Worm (Caenorhabditis elegans) whole organism, L1 larva: ENCODE data around the gene F35A5.2.

Experiments
- C16A3.4 ChIP-seq: fragments of 150-350 bp; optimal IDR thresholded peaks from 2 replicates; lab custom pipeline; 2014; ENCODE audit warnings: missing biosample characterization, missing genetic modification characterization
- aha-1 ChIP-seq: fragments of 150-350 bp; optimal IDR thresholded peaks from 2 replicates; lab custom pipeline; 2014; ENCODE audit warnings: missing biosample characterization, missing genetic modification characterization
- ama-1 ChIP-seq: fragments of 150-350 bp; optimal IDR thresholded peaks from 2 replicates; lab custom pipeline; 2014
- blmp-1 ChIP-seq: fragments of 150-350 bp; optimal IDR thresholded peaks from 2 replicates; lab custom pipeline; 2014; ENCODE audit warnings: missing biosample characterization, missing genetic modification characterization
- ceh-88 ChIP-seq: fragments of 200-800 bp; sonication (Bioruptor generic); IDR thresholded peaks from 2 replicates; pipeline ENCODE4 v1.3.6; 2022; ENCODE audit warnings: missing genetic modification characterization, missing compliant biosample characterization
- ces-1 ChIP-seq: fragments of 150-350 bp; optimal IDR thresholded peaks from 2 replicates; lab custom pipeline; 2014; ENCODE audit warnings: missing biosample characterization, missing genetic modification reagents, missing genetic modification characterization
- dsc-1 ChIP-seq: sonication (generic microtip); optimal IDR thresholded peaks from 2 replicates; lab custom pipeline; 2016; ENCODE audit warnings: mild to moderate bottlenecking, missing genetic modification characterization, missing compliant biosample characterization
- efl-1 ChIP-seq, 4 experiments: fragments of 150-350 bp; optimal IDR thresholded peaks in 3 of 4; peaks in 1 of 4; 1 replicate in 1 of 4; 2 replicates in 3 of 4; lab custom pipeline; 2014; ENCODE audit warnings: missing biosample characterization in 2 of 4, missing genetic modification characterization in 2 of 4, missing genetic modification reagents in 2 of 4
- efl-3 ChIP-seq: fragments of 200-800 bp; sonication (Bioruptor generic); optimal IDR thresholded peaks from 2 replicates; lab custom pipeline; 2018; ENCODE audit warnings: mild to moderate bottlenecking, missing genetic modification characterization, missing compliant biosample characterization
- elt-2 ChIP-seq: sonication (generic microtip); optimal IDR thresholded peaks from 2 replicates; lab custom pipeline; 2016; ENCODE audit warnings: missing genetic modification characterization, mild to moderate bottlenecking, inconsistent platforms, missing compliant biosample characterization, missing genetic modification reagents
- elt-3 ChIP-seq, 6 experiments: fragments of 150-350 bp in 1 of 6; sonication (generic microtip); optimal IDR thresholded peaks; 2 replicates each; lab custom pipeline; 2017 to 2018; ENCODE audit warnings: missing biosample characterization in 6 of 6, missing genetic modification characterization in 6 of 6, inconsistent platforms in 1 of 6
- ets-5 ChIP-seq: fragments of 200-800 bp; sonication (Bioruptor generic); IDR thresholded peaks from 2 replicates; pipeline ENCODE4 v1.3.6; 2022; ENCODE audit warnings: missing genetic modification characterization, missing compliant biosample characterization
- fkh-10 ChIP-seq: sonication (generic microtip); optimal IDR thresholded peaks from 2 replicates; lab custom pipeline; 2017; ENCODE audit warnings: missing biosample characterization, missing genetic modification reagents, missing genetic modification characterization
- fkh-8 ChIP-seq: sonication (generic microtip); optimal IDR thresholded peaks from 2 replicates; lab custom pipeline; 2016; ENCODE audit warnings: mild to moderate bottlenecking, missing genetic modification characterization, missing compliant biosample characterization
- grh-1 ChIP-seq: fragments of 200-800 bp; sonication (Bioruptor generic); IDR thresholded peaks from 2 replicates; pipeline ENCODE4 v1.3.6; 2022; ENCODE audit warnings: missing genetic modification reagents, missing genetic modification characterization, missing compliant biosample characterization
- hlh-17 ChIP-seq: fragments of 200-800 bp; sonication (Bioruptor generic); optimal IDR thresholded peaks from 2 replicates; lab custom pipeline; 2018; ENCODE audit warnings: missing genetic modification characterization, mild to moderate bottlenecking, missing compliant biosample characterization, moderate library complexity, borderline replicate concordance
- hpl-2 ChIP-seq: fragments of 150-350 bp; optimal IDR thresholded peaks from 2 replicates; lab custom pipeline; 2014; ENCODE audit warnings: missing biosample characterization, missing genetic modification reagents, missing genetic modification characterization
- irx-1 ChIP-seq: sonication (generic microtip); optimal IDR thresholded peaks from 2 replicates; lab custom pipeline; 2016; ENCODE audit warnings: missing genetic modification characterization, missing compliant biosample characterization
- lin-14 ChIP-seq: fragments of 200-800 bp; sonication (Bioruptor generic); optimal IDR thresholded peaks from 2 replicates; lab custom pipeline; 2018; ENCODE audit warnings: mild to moderate bottlenecking, missing genetic modification characterization, moderate library complexity, missing compliant biosample characterization
- lin-15B ChIP-seq: fragments of 150-350 bp; sonication (generic microtip); optimal IDR thresholded peaks from 3 replicates; lab custom pipeline; 2014; ENCODE audit warnings: missing biosample characterization, missing genetic modification characterization
- lin-35 ChIP-seq, 2 experiments: fragments of 150-350 bp; optimal IDR thresholded peaks; 2 replicates each; lab custom pipeline; 2014; ENCODE audit warnings: missing biosample characterization in 2 of 2, missing genetic modification characterization in 2 of 2, missing genetic modification reagents in 2 of 2
- lin-39 ChIP-seq: fragments of 150-350 bp; optimal IDR thresholded peaks from 2 replicates; lab custom pipeline; 2014; ENCODE audit warnings: missing biosample characterization, missing genetic modification reagents, missing genetic modification characterization
- lir-3 ChIP-seq: sonication (generic microtip); optimal IDR thresholded peaks from 2 replicates; lab custom pipeline; 2016; ENCODE audit warnings: mild to moderate bottlenecking, missing genetic modification characterization, moderate library complexity, missing compliant biosample characterization; ENCODE audit not compliant: poor library complexity
- lsy-2 ChIP-seq, 2 experiments: fragments of 150-350 bp; optimal IDR thresholded peaks; 2 replicates each; lab custom pipeline; 2014; ENCODE audit warnings: missing biosample characterization in 2 of 2, missing genetic modification characterization in 2 of 2
- mdl-1 ChIP-seq, 2 experiments: fragments of 150-350 bp; optimal IDR thresholded peaks; 2 replicates each; lab custom pipeline; 2014 to 2017; ENCODE audit warnings: missing biosample characterization in 2 of 2, missing genetic modification characterization in 2 of 2, inconsistent platforms in 1 of 2
- mep-1 ChIP-seq: fragments of 150-350 bp; optimal IDR thresholded peaks from 2 replicates; lab custom pipeline; 2014; ENCODE audit warnings: missing biosample characterization, missing genetic modification characterization
- nhr-12 ChIP-seq: sonication (generic microtip); optimal IDR thresholded peaks from 2 replicates; lab custom pipeline; 2017; ENCODE audit warnings: missing biosample characterization, missing genetic modification characterization
- nhr-19 ChIP-seq: fragments of 200-800 bp; sonication (Bioruptor generic); conservative IDR thresholded peaks from 2 replicates; pipeline ENCODE4 v1.3.6; 2022; ENCODE audit warnings: missing genetic modification characterization, missing compliant biosample characterization
- nhr-20 ChIP-seq: sonication (generic microtip); optimal IDR thresholded peaks from 2 replicates; lab custom pipeline; 2016; ENCODE audit warnings: mild to moderate bottlenecking, missing genetic modification characterization, missing compliant biosample characterization
- nhr-237 ChIP-seq: fragments of 150-350 bp; optimal IDR thresholded peaks from 2 replicates; lab custom pipeline; 2014; ENCODE audit warnings: missing biosample characterization, missing genetic modification characterization
- nhr-47 ChIP-seq: sonication (generic microtip); optimal IDR thresholded peaks from 2 replicates; lab custom pipeline; 2016; ENCODE audit warnings: mild to moderate bottlenecking, missing genetic modification characterization, moderate library complexity, missing compliant biosample characterization
- nhr-71 ChIP-seq: sonication (generic microtip); optimal IDR thresholded peaks from 2 replicates; lab custom pipeline; 2016; ENCODE audit warnings: mild to moderate bottlenecking, missing genetic modification characterization, moderate library complexity, missing compliant biosample characterization
- nhr-77 ChIP-seq: fragments of 150-350 bp; optimal IDR thresholded peaks from 2 replicates; lab custom pipeline; 2014; ENCODE audit warnings: missing biosample characterization, missing genetic modification characterization
- nhr-85 ChIP-seq: sonication (generic microtip); peaks from one replicate; lab custom pipeline; 2016; ENCODE audit warnings: missing genetic modification characterization, inconsistent platforms, missing compliant biosample characterization
- nhr-90 ChIP-seq: sonication (generic microtip); optimal IDR thresholded peaks from 2 replicates; lab custom pipeline; 2016; ENCODE audit warnings: mild to moderate bottlenecking, missing genetic modification characterization, missing compliant biosample characterization; ENCODE audit not compliant: poor library complexity
- pag-3 ChIP-seq: sonication (generic microtip); optimal IDR thresholded peaks from 2 replicates; lab custom pipeline; 2017; ENCODE audit warnings: missing genetic modification characterization, mild to moderate bottlenecking, missing compliant biosample characterization, antibody characterized with exemption, borderline replicate concordance; ENCODE audit not compliant: insufficient read depth
- pax-3 ChIP-seq: fragments of 200-800 bp; sonication (Bioruptor generic); optimal IDR thresholded peaks from 2 replicates; lab custom pipeline; 2018; ENCODE audit warnings: mild to moderate bottlenecking, missing genetic modification characterization, moderate library complexity, missing compliant biosample characterization
- skn-1 ChIP-seq: fragments of 150-350 bp; optimal IDR thresholded peaks from 2 replicates; lab custom pipeline; 2014; ENCODE audit warnings: missing biosample characterization, missing genetic modification characterization
- snu-23 ChIP-seq: sonication (generic microtip); optimal IDR thresholded peaks from 2 replicates; lab custom pipeline; 2016; ENCODE audit warnings: missing genetic modification characterization, missing compliant biosample characterization
- sup-37 ChIP-seq: fragments of 200-800 bp; sonication (Bioruptor generic); optimal IDR thresholded peaks from 2 replicates; lab custom pipeline; 2018; ENCODE audit warnings: mild to moderate bottlenecking, missing genetic modification characterization, missing compliant biosample characterization
- swsn-7 ChIP-seq: sonication (generic microtip); optimal IDR thresholded peaks from 2 replicates; lab custom pipeline; 2016; ENCODE audit warnings: missing genetic modification characterization, missing compliant biosample characterization
- tbx-2 ChIP-seq: sonication (generic microtip); optimal IDR thresholded peaks from 2 replicates; lab custom pipeline; 2016; ENCODE audit warnings: missing genetic modification characterization, missing compliant biosample characterization
- unc-130 ChIP-seq: fragments of 150-350 bp; optimal IDR thresholded peaks from 2 replicates; lab custom pipeline; 2017; ENCODE audit warnings: missing biosample characterization, missing genetic modification characterization, inconsistent platforms
- vab-15 ChIP-seq: sonication (generic microtip); optimal IDR thresholded peaks from 2 replicates; lab custom pipeline; 2017; ENCODE audit warnings: missing genotype, mild to moderate bottlenecking, missing genetic modification characterization, missing compliant biosample characterization
- zip-4 ChIP-seq: fragments of 200-800 bp; sonication (Bioruptor generic); optimal IDR thresholded peaks from 2 replicates; lab custom pipeline; 2018; ENCODE audit warnings: mild to moderate bottlenecking, missing genetic modification characterization, moderate library complexity, missing compliant biosample characterization
- ztf-11 ChIP-seq, 2 experiments: sonication (generic microtip); optimal IDR thresholded peaks; 2 replicates each; lab custom pipeline; 2016 to 2017; ENCODE audit warnings: missing genetic modification characterization in 2 of 2, missing biosample characterization in 1 of 2, missing compliant biosample characterization in 1 of 2

The F35A5.2 gene

ce11 chrX:3829605-3830004, 24.7 kb downstream of the F35A5.2 start (continued):
- TF ChIP-seq blmp-1 (tag; lab: Kevin White, UChicago) = peak; percentile 51
- peak in 2 of 6 experiments; percentile 26 to 56 for TF ChIP-seq elt-3 (tag; optimal IDR thresholded peaks at IDR 0.05; lab: Kevin White, UChicago)
- TF ChIP-seq zip-4 (GFP tag; lab: Kevin White, UChicago) = no peak
- no peak for TF ChIP-seq fkh-10 (GFP tag; lab: Kevin White, UChicago)
- TF ChIP-seq lsy-2 (tag; optimal IDR thresholded peaks at IDR 0.05; lab: Kevin White, UChicago) = peak in 1 of 2 experiments; percentile 52
- TF ChIP-seq nhr-47 (tag; lab: Kevin White, UChicago) = no peak
- no peak for TF ChIP-seq sup-37 (GFP tag; lab: Kevin White, UChicago)

- no peak for TF ChIP-seq irx-1 (tag; lab: Kevin White, UChicago)
These were observed 25.9 kb downstream of the F35A5.2 start for ce11 chrX:3830872-3831271.

- TF ChIP-seq ztf-11 (tag; optimal IDR thresholded peaks at IDR 0.05; lab: Kevin White, UChicago) (no peak), nhr-77 (tag; lab: Kevin White, UChicago) (no peak), sup-37 (GFP tag; lab: Kevin White, UChicago) (no peak), ama-1 (lab: Kevin White, UChicago) (no peak), fkh-8 (tag; lab: Kevin White, UChicago) (no peak), lin-14 (GFP tag; lab: Kevin White, UChicago) (peak; percentile 70), tbx-2 (tag; lab: Kevin White, UChicago) (peak; percentile 22), nhr-12 (tag; lab: Kevin White, UChicago) (no peak), unc-130 (tag; lab: Kevin White, UChicago) (peak; percentile 2), hpl-2 (no peak), pag-3 (tag; lab: Kevin White, UChicago) (no peak), ceh-88 (no peak), snu-23 (GFP tag; lab: Kevin White, UChicago) (peak; percentile 62), elt-3 (tag; optimal IDR thresholded peaks at IDR 0.05; lab: Kevin White, UChicago) (peak in 1 of 6 experiments; percentile 68), mep-1 (tag; lab: Kevin White, UChicago) (peak; percentile 42), swsn-7 (tag; lab: Kevin White, UChicago) (peak; percentile 7), mdl-1 (tag; optimal IDR thresholded peaks at IDR 0.05; lab: Kevin White, UChicago) (peak in 1 of 2 experiments; percentile 69), lsy-2 (tag; optimal IDR thresholded peaks at IDR 0.05; lab: Kevin White, UChicago) (no peak), ces-1 (GFP tag; lab: Kevin White, UChicago) (no peak), lir-3 (no peak), nhr-19 (peak; percentile 48), lin-39 (tag; lab: Kevin White, UChicago) (no peak), lin-35 (GFP tag; optimal IDR thresholded peaks at IDR 0.05; lab: Kevin White, UChicago) (peak in 1 of 2 experiments; percentile 49), nhr-85 (peak; percentile 90), nhr-71 (tag; lab: Kevin White, UChicago) (peak; percentile 56), hlh-17 (GFP tag; lab: Kevin White, UChicago) (no peak), grh-1 (GFP tag; lab: Robert Waterston, UW) (peak; percentile 41), blmp-1 (tag; lab: Kevin White, UChicago) (peak; percentile 78), efl-3 (GFP tag; lab: Kevin White, UChicago) (no peak), vab-15 (tag; lab: Kevin White, UChicago) (no peak), nhr-20 (peak; percentile 70), skn-1 (tag; lab: Kevin White, UChicago) (peak; percentile 63), ets-5 (no peak), pax-3 (tag; lab: Kevin White, UChicago) (no peak), nhr-90 (tag; lab: Kevin White, UChicago) (peak; percentile 20), nhr-237 (no peak), dsc-1 (tag; lab: Kevin White, UChicago) (no peak), aha-1 (no peak), C16A3.4 (tag; lab: Kevin White, UChicago) (no peak), efl-1 (optimal IDR thresholded peaks at IDR 0.05; lab: Kevin White, UChicago) (no peak), efl-1 (GFP tag; optimal IDR thresholded peaks at IDR 0.05 in 1 of 2; lab: Kevin White, UChicago) (peak in 1 of 2 experiments; percentile 94), elt-2 (peak; percentile 87), lin-15B (no peak)
These were observed 27.2 kb downstream of the F35A5.2 start for ce11 chrX:3832059-3832641.
